Worm (Caenorhabditis elegans) whole organism, L1 larva: Measurements from ENCODE around the gene C01G5.4.

Experiments used
- ama-1 ChIP-seq: fragments of 150-350 bp; optimal IDR thresholded peaks from 2 replicates; lab custom pipeline; 2014
- egl-27 ChIP-seq, 2 experiments: fragments of 150-350 bp in 1 of 2; sonication (generic microtip); optimal IDR thresholded peaks; 3 replicates each; lab custom pipeline; 2017 to 2018; ENCODE audit warnings: missing biosample characterization in 2 of 2, missing genetic modification characterization in 2 of 2, missing genetic modification reagents in 2 of 2
- elt-2 ChIP-seq: sonication (generic microtip); optimal IDR thresholded peaks from 2 replicates; lab custom pipeline; 2016; ENCODE audit warnings: missing genetic modification characterization, mild to moderate bottlenecking, inconsistent platforms, missing compliant biosample characterization, missing genetic modification reagents
- elt-3 ChIP-seq, 6 experiments: fragments of 150-350 bp in 1 of 6; sonication (generic microtip); optimal IDR thresholded peaks; 2 replicates each; lab custom pipeline; 2017 to 2018; ENCODE audit warnings: missing biosample characterization in 6 of 6, missing genetic modification characterization in 6 of 6, inconsistent platforms in 1 of 6
- ets-5 ChIP-seq: fragments of 200-800 bp; sonication (Bioruptor generic); IDR thresholded peaks from 2 replicates; pipeline ENCODE4 v1.3.6; 2022; ENCODE audit warnings: missing genetic modification characterization, missing compliant biosample characterization
- lin-39 ChIP-seq: fragments of 150-350 bp; optimal IDR thresholded peaks from 2 replicates; lab custom pipeline; 2014; ENCODE audit warnings: missing biosample characterization, missing genetic modification reagents, missing genetic modification characterization
- mab-9 ChIP-seq: fragments of 200-800 bp; sonication (Bioruptor generic); IDR thresholded peaks from 2 replicates; pipeline ENCODE4 v1.3.6; 2022; ENCODE audit warnings: missing genetic modification reagents, missing genetic modification characterization, missing compliant biosample characterization
- nhr-11 ChIP-seq: fragments of 150-350 bp; optimal IDR thresholded peaks from 2 replicates; lab custom pipeline; 2014; ENCODE audit warnings: missing biosample characterization, missing genetic modification characterization
- nhr-237 ChIP-seq: fragments of 150-350 bp; optimal IDR thresholded peaks from 2 replicates; lab custom pipeline; 2014; ENCODE audit warnings: missing biosample characterization, missing genetic modification characterization
- nhr-76 ChIP-seq: sonication (generic microtip); optimal IDR thresholded peaks from 2 replicates; lab custom pipeline; 2017; ENCODE audit warnings: missing biosample characterization, missing genetic modification characterization
- skn-1 ChIP-seq: fragments of 150-350 bp; optimal IDR thresholded peaks from 2 replicates; lab custom pipeline; 2014; ENCODE audit warnings: missing biosample characterization, missing genetic modification characterization
- unc-130 ChIP-seq: fragments of 150-350 bp; optimal IDR thresholded peaks from 2 replicates; lab custom pipeline; 2017; ENCODE audit warnings: missing biosample characterization, missing genetic modification characterization, inconsistent platforms

ce11 chrIV:6582604-6583003 lies 51.1 kb downstream of the C01G5.4 start, which contains the start of gene odr-8:
- TF ChIP-seq ama-1 (lab: Kevin White, UChicago) (no peak), mab-9 (GFP tag; lab: Robert Waterston, UW) (no peak), egl-27 (tag; optimal IDR thresholded peaks at IDR 0.05; lab: Kevin White, UChicago) (no peak), skn-1 (tag; lab: Kevin White, UChicago) (no peak), lin-39 (tag; lab: Kevin White, UChicago) (no peak), nhr-11 (tag; lab: Kevin White, UChicago) (no peak), unc-130 (tag; lab: Kevin White, UChicago) (no peak), elt-2 (no peak), nhr-237 (tag; lab: Kevin White, UChicago) (no peak), nhr-76 (tag; lab: Kevin White, UChicago) (no peak), ets-5 (GFP tag; lab: Robert Waterston, UW) (no peak), elt-3 (tag; optimal IDR thresholded peaks at IDR 0.05; lab: Kevin White, UChicago) (no peak)
